Fruit fly (Drosophila melanogaster) whole organism, embryonic: Measurements from ENCODE around the gene CG18598.
A peak's percentile ranks its signal among the peaks of the same experiment; 100 is the strongest.

Experiments used
- Atf6 ChIP-seq: fragments of 200-800 bp; sonication (Bioruptor generic); IDR thresholded peaks from 2 replicates; pipeline ENCODE4 v1.3.6; 2022; ENCODE audit warnings: missing biosample characterization, missing genetic modification characterization
- B-H1 ChIP-seq: fragments of 200-800 bp; sonication (Bioruptor generic); IDR thresholded peaks from 3 replicates; pipeline ENCODE4 v1.3.6; 2022; ENCODE audit warnings: missing biosample characterization, missing genetic modification characterization
- B-H2 ChIP-seq: fragments of 200-800 bp; sonication (Bioruptor generic); optimal IDR thresholded peaks from 2 replicates; lab custom pipeline; 2018; ENCODE audit warnings: missing biosample characterization, mild to moderate bottlenecking, missing genetic modification characterization
- CG10321 ChIP-seq: fragments of 200-800 bp; sonication (Bioruptor generic); IDR thresholded peaks from 2 replicates; pipeline ENCODE4 v1.3.6; 2022; ENCODE audit warnings: missing biosample characterization, missing genetic modification characterization
- CG12942 ChIP-seq: fragments of 200-800 bp; sonication (Bioruptor generic); optimal IDR thresholded peaks from 3 replicates; lab custom pipeline; 2016; ENCODE audit warnings: missing biosample characterization, missing genetic modification characterization
- CG13775 ChIP-seq: fragments of 200-800 bp; sonication (Bioruptor generic); optimal IDR thresholded peaks from 3 replicates; lab custom pipeline; 2017; ENCODE audit warnings: missing biosample characterization, mild to moderate bottlenecking, missing genetic modification characterization
- CG14667 ChIP-seq: fragments of 200-800 bp; sonication (Bioruptor generic); IDR thresholded peaks from 2 replicates; pipeline ENCODE4 v1.3.6; 2022; ENCODE audit warnings: missing biosample characterization, missing genetic modification characterization
- CG17186 ChIP-seq: fragments of 200-800 bp; sonication (Bioruptor generic); optimal IDR thresholded peaks from 3 replicates; lab custom pipeline; 2017; ENCODE audit warnings: missing biosample characterization, missing genetic modification reagents, missing genetic modification characterization
- CG1792 ChIP-seq: fragments of 200-800 bp; sonication (Bioruptor generic); optimal IDR thresholded peaks from 2 replicates; lab custom pipeline; 2016; ENCODE audit warnings: missing biosample characterization, missing genetic modification characterization
- CG18619 ChIP-seq: fragments of 200-800 bp; sonication (Bioruptor generic); optimal IDR thresholded peaks from 3 replicates; lab custom pipeline; 2017; ENCODE audit warnings: missing biosample characterization, mild to moderate bottlenecking, missing genetic modification characterization
- CG2129 ChIP-seq: fragments of 200-800 bp; sonication (Bioruptor generic); IDR thresholded peaks from 2 replicates; pipeline ENCODE4 v1.3.6; 2022; ENCODE audit warnings: missing biosample characterization, missing genetic modification characterization; ENCODE audit not compliant: partially characterized antibody
- CG2199 ChIP-seq: fragments of 200-800 bp; sonication (Bioruptor generic); IDR thresholded peaks from 3 replicates; pipeline ENCODE4 v1.3.6; 2022; ENCODE audit warnings: missing biosample characterization, missing genetic modification characterization
- CG2202 ChIP-seq: fragments of 200-800 bp; sonication (Bioruptor generic); optimal IDR thresholded peaks from 2 replicates; lab custom pipeline; 2018; ENCODE audit warnings: missing biosample characterization, mild to moderate bottlenecking, missing genetic modification characterization
- CG2712 ChIP-seq: fragments of 200-800 bp; optimal IDR thresholded peaks from 3 replicates; lab custom pipeline; 2019; ENCODE audit warnings: missing biosample characterization, mild to moderate bottlenecking, missing genetic modification characterization, moderate library complexity
- CG30431 ChIP-seq: fragments of 200-800 bp; sonication (Bioruptor generic); optimal IDR thresholded peaks from 2 replicates; lab custom pipeline; 2017; ENCODE audit warnings: missing biosample characterization, missing genetic modification characterization
- CG31224 ChIP-seq: fragments of 200-800 bp; sonication (Bioruptor generic); IDR thresholded peaks from 2 replicates; pipeline ENCODE4 v1.3.6; 2022; ENCODE audit warnings: missing biosample characterization, missing genetic modification characterization
- CG34376 ChIP-seq: fragments of 200-800 bp; sonication (Bioruptor generic); optimal IDR thresholded peaks from 2 replicates; lab custom pipeline; 2018; ENCODE audit warnings: missing biosample characterization, mild to moderate bottlenecking, missing genetic modification characterization
- CG42726 ChIP-seq: fragments of 200-800 bp; sonication (Bioruptor generic); IDR thresholded peaks from 2 replicates; pipeline ENCODE4 v1.3.6; 2022; ENCODE audit warnings: missing biosample characterization, missing genetic modification characterization; ENCODE audit not compliant: partially characterized antibody
- CG4854 ChIP-seq: fragments of 200-800 bp; sonication (Bioruptor generic); optimal IDR thresholded peaks from 2 replicates; lab custom pipeline; 2016; ENCODE audit warnings: missing biosample characterization, missing genetic modification characterization, inconsistent platforms
- CG6791 ChIP-seq: fragments of 200-800 bp; sonication (Bioruptor generic); IDR thresholded peaks from 3 replicates; pipeline ENCODE4 v1.3.6; 2022; ENCODE audit warnings: missing biosample characterization, missing genetic modification characterization; ENCODE audit not compliant: partially characterized antibody
- CG7556 ChIP-seq: fragments of 200-800 bp; sonication (Bioruptor generic); optimal IDR thresholded peaks from 2 replicates; lab custom pipeline; 2017; ENCODE audit warnings: missing biosample characterization, mild to moderate bottlenecking, missing genetic modification characterization
- CG9817 ChIP-seq: fragments of 200-800 bp; sonication (Bioruptor generic); optimal IDR thresholded peaks from 2 replicates; lab custom pipeline; 2018; ENCODE audit warnings: missing biosample characterization, mild to moderate bottlenecking, missing genetic modification characterization, moderate library complexity
- CG9876 ChIP-seq: fragments of 200-800 bp; sonication (Bioruptor generic); optimal IDR thresholded peaks from 2 replicates; lab custom pipeline; 2016; ENCODE audit warnings: missing biosample characterization, missing genetic modification characterization
- CTCF ChIP-seq: fragments of 200-800 bp; sonication (Bioruptor generic); optimal IDR thresholded peaks from 2 replicates; lab custom pipeline; 2017; ENCODE audit warnings: missing biosample characterization, mild to moderate bottlenecking, missing genetic modification characterization, moderate library complexity
- CrebB ChIP-seq: fragments of 200-800 bp; sonication (Bioruptor generic); optimal IDR thresholded peaks from 3 replicates; lab custom pipeline; 2018; ENCODE audit warnings: missing biosample characterization, mild to moderate bottlenecking, missing genetic modification characterization
- Dip3 ChIP-seq: fragments of 200-800 bp; sonication (Bioruptor generic); optimal IDR thresholded peaks from 3 replicates; lab custom pipeline; 2016; ENCODE audit warnings: missing biosample characterization, missing genetic modification characterization
- Drgx ChIP-seq: fragments of 200-800 bp; sonication (Bioruptor generic); IDR thresholded peaks from 2 replicates; pipeline ENCODE4 v1.3.6; 2022; ENCODE audit warnings: missing biosample characterization, missing genetic modification characterization
- HmgD ChIP-seq: fragments of 200-800 bp; sonication (Bioruptor generic); optimal IDR thresholded peaks from 3 replicates; lab custom pipeline; 2016; ENCODE audit warnings: missing biosample characterization, missing genetic modification characterization
- Oaz ChIP-seq: fragments of 200-800 bp; sonication (Bioruptor generic); IDR thresholded peaks from 2 replicates; pipeline ENCODE4 v1.3.6; 2022; ENCODE audit warnings: missing biosample characterization, missing genetic modification characterization
- Vsx1 ChIP-seq: fragments of 200-800 bp; sonication (Bioruptor generic); optimal IDR thresholded peaks from 2 replicates; lab custom pipeline; 2017; ENCODE audit warnings: missing biosample characterization, mild to moderate bottlenecking, missing genetic modification characterization, missing genetic modification reagents
- abd-A ChIP-seq: fragments of 200-800 bp; sonication (Bioruptor generic); optimal IDR thresholded peaks from 3 replicates; lab custom pipeline; 2019; ENCODE audit warnings: missing biosample characterization, mild to moderate bottlenecking, missing genetic modification characterization, moderate library complexity
- cg ChIP-seq: fragments of 200-800 bp; sonication (Bioruptor generic); optimal IDR thresholded peaks from 3 replicates; lab custom pipeline; 2019; ENCODE audit warnings: missing biosample characterization, mild to moderate bottlenecking, missing genetic modification characterization, moderate library complexity
- dpn ChIP-seq, 2 experiments: fragments of 200-800 bp; sonication (Bioruptor generic); optimal IDR thresholded peaks; 3 replicates each; lab custom pipeline; 2016; ENCODE audit warnings: missing biosample characterization in 2 of 2, missing genetic modification characterization in 2 of 2
- fu2 ChIP-seq: fragments of 200-800 bp; sonication (Bioruptor generic); optimal IDR thresholded peaks from 2 replicates; lab custom pipeline; 2016; ENCODE audit warnings: missing biosample characterization, missing genetic modification characterization
- gcm2 ChIP-seq: fragments of 200-800 bp; sonication (Bioruptor generic); optimal IDR thresholded peaks from 2 replicates; lab custom pipeline; 2016; ENCODE audit warnings: missing biosample characterization, missing genetic modification characterization
- ham ChIP-seq: fragments of 200-800 bp; sonication (Bioruptor generic); IDR thresholded peaks from 2 replicates; pipeline ENCODE4 v1.3.6; 2022; ENCODE audit warnings: missing biosample characterization, missing genetic modification characterization
- lab ChIP-seq: fragments of 200-800 bp; sonication (Bioruptor generic); optimal IDR thresholded peaks from 3 replicates; lab custom pipeline; 2017; ENCODE audit warnings: missing biosample characterization, missing genetic modification characterization, mild to moderate bottlenecking, moderate library complexity, missing genetic modification reagents
- lbe ChIP-seq: fragments of 200-800 bp; sonication (Bioruptor generic); optimal IDR thresholded peaks from 2 replicates; lab custom pipeline; 2016; ENCODE audit warnings: missing biosample characterization, mild to moderate bottlenecking, missing genetic modification characterization
- lmd ChIP-seq: fragments of 200-800 bp; sonication (Bioruptor generic); IDR thresholded peaks from 2 replicates; pipeline ENCODE4 v1.3.6; 2022; ENCODE audit warnings: missing biosample characterization, missing genetic modification characterization
- mirr ChIP-seq: fragments of 200-800 bp; sonication (Bioruptor generic); optimal IDR thresholded peaks from 3 replicates; lab custom pipeline; 2018; ENCODE audit warnings: missing biosample characterization, mild to moderate bottlenecking, missing genetic modification characterization
- odd ChIP-seq: fragments of 200-800 bp; sonication (Bioruptor generic); optimal IDR thresholded peaks from 2 replicates; lab custom pipeline; 2017; ENCODE audit warnings: missing biosample characterization, mild to moderate bottlenecking, missing genetic modification characterization
- org-1 ChIP-seq: fragments of 200-800 bp; sonication (Bioruptor generic); optimal IDR thresholded peaks from 2 replicates; lab custom pipeline; 2017; ENCODE audit warnings: missing biosample characterization, missing genetic modification characterization
- p53 ChIP-seq: fragments of 200-800 bp; sonication (Bioruptor generic); optimal IDR thresholded peaks from 2 replicates; lab custom pipeline; 2016; ENCODE audit warnings: missing biosample characterization, missing genetic modification characterization
- rib ChIP-seq: fragments of 200-800 bp; sonication (Bioruptor generic); IDR thresholded peaks from 2 replicates; pipeline ENCODE4 v1.3.6; 2022; ENCODE audit warnings: missing biosample characterization, missing genetic modification characterization
- row ChIP-seq: fragments of 200-800 bp; sonication (Bioruptor generic); IDR thresholded peaks from 3 replicates; pipeline ENCODE4 v1.3.6; 2022; ENCODE audit warnings: missing biosample characterization, missing genetic modification characterization
- sens ChIP-seq: fragments of 200-800 bp; sonication (Bioruptor generic); peaks from one replicate; lab custom pipeline; 2016; ENCODE audit warnings: missing biosample characterization, missing genetic modification characterization
- seq ChIP-seq: fragments of 200-800 bp; sonication (Bioruptor generic); IDR thresholded peaks from 2 replicates; pipeline ENCODE4 v1.3.6; 2022; ENCODE audit warnings: missing biosample characterization, missing genetic modification characterization
- shn ChIP-seq: fragments of 200-800 bp; sonication (Bioruptor generic); optimal IDR thresholded peaks from 3 replicates; lab custom pipeline; 2016; ENCODE audit warnings: missing biosample characterization, missing genetic modification characterization
- sim ChIP-seq: fragments of 200-800 bp; sonication (Bioruptor generic); IDR thresholded peaks from 2 replicates; pipeline ENCODE4 v1.3.6; 2022; ENCODE audit warnings: missing biosample characterization, missing genetic modification characterization
- slou ChIP-seq: fragments of 200-800 bp; sonication (Bioruptor generic); optimal IDR thresholded peaks from 3 replicates; lab custom pipeline; 2016; ENCODE audit warnings: missing biosample characterization, missing genetic modification characterization
- stc ChIP-seq: fragments of 200-800 bp; sonication (Bioruptor generic); IDR thresholded peaks from 2 replicates; pipeline ENCODE4 v1.3.6; 2022; ENCODE audit warnings: missing biosample characterization, missing genetic modification characterization
- zen ChIP-seq: fragments of 200-800 bp; sonication (Bioruptor generic); optimal IDR thresholded peaks from 3 replicates; lab custom pipeline; 2018; ENCODE audit warnings: missing biosample characterization, mild to moderate bottlenecking, missing genetic modification characterization, moderate library complexity
- zfh2 ChIP-seq: fragments of 200-800 bp; sonication (Bioruptor generic); optimal IDR thresholded peaks from 2 replicates; lab custom pipeline; 2016; ENCODE audit warnings: missing biosample characterization, missing genetic modification characterization

The CG18598 gene

DNA sequence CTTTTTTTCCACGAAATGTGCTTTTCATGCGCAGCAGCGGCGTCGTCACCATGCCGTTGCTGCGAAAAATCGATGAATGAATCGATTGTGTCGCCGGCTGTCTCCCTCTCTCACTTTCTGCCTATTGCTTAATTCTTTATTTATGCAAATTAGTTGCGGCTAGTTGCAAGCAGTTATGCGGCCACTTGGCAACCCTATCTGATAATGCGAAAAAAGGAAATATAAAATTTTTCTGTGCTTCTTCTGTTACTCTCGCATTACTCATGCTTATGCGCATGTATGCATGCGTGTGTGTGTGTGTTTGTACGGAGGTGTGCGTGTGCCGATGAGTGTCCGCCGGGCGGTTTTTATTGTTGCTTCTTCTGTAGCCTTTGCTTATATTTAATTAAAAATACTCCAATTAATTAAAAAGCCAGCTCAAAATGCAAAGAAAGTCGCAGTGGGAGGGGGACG is 7.2 kb upstream of the CG18598 start (continued):
- TF ChIP-seq CG2129 (GFP tag; lab: Robert Waterston, UW) (no peak), CG2712 (tag; lab: Kevin White, UChicago) (no peak), B-H2 (GFP tag; lab: Kevin White, UChicago) (peak; percentile 51), CG2202 (tag; lab: Kevin White, UChicago) (no peak), zen (no peak), seq (GFP tag; lab: Robert Waterston, UW) (0 out of 2 replicates have a peak, but pooled peaks have one; percentile 3), shn (GFP tag; lab: Kevin White, UChicago) (no peak), p53 (GFP tag; lab: Kevin White, UChicago) (no peak), ham (GFP tag; lab: Robert Waterston, UW) (no peak), CG12942 (no peak), CG6791 (GFP tag; lab: Robert Waterston, UW) (no peak), mirr (GFP tag; lab: Kevin White, UChicago) (peak; percentile 49), CG1792 (GFP tag; lab: Kevin White, UChicago) (no peak), slou (GFP tag; lab: Kevin White, UChicago) (no peak), Oaz (GFP tag; lab: Robert Waterston, UW) (no peak), Drgx (GFP tag; lab: Robert Waterston, UW) (peak; percentile 46), rib (peak; percentile 10; the same call in 1 of the 2 replicates), CG7556 (GFP tag; lab: Kevin White, UChicago) (no peak), Vsx1 (GFP tag; lab: Kevin White, UChicago) (no peak), abd-A (tag; lab: Kevin White, UChicago) (peak; percentile 9), CG9817 (no peak), CG30431 (GFP tag; lab: Kevin White, UChicago) (no peak), HmgD (GFP tag; lab: Kevin White, UChicago) (no peak), Atf6 (no peak), odd (GFP tag; lab: Kevin White, UChicago) (no peak), CG42726 (GFP tag; lab: Robert Waterston, UW) (no peak), lbe (GFP tag; lab: Kevin White, UChicago) (no peak), gcm2 (GFP tag; lab: Kevin White, UChicago) (no peak), B-H1 (GFP tag; lab: Robert Waterston, UW) (no peak; the same call in 2 of the 3 replicates), zfh2 (GFP tag; lab: Kevin White, UChicago) (peak; percentile 42), CG13775 (GFP tag; lab: Kevin White, UChicago) (no peak), dpn (GFP tag; optimal IDR thresholded peaks at IDR 0.05; lab: Kevin White, UChicago) (no peak), sim (GFP tag; lab: Robert Waterston, UW) (no peak), sens (GFP tag; lab: Kevin White, UChicago) (peak; percentile 60), CG4854 (GFP tag; lab: Kevin White, UChicago) (no peak), CG10321 (GFP tag; lab: Robert Waterston, UW) (no peak), CG14667 (GFP tag; lab: Robert Waterston, UW) (no peak), CG34376 (GFP tag; lab: Kevin White, UChicago) (no peak), lab (GFP tag; lab: Kevin White, UChicago) (peak; percentile 59), stc (GFP tag; lab: Robert Waterston, UW) (no peak), row (GFP tag; lab: Robert Waterston, UW) (peak; percentile 5; the same call in 1 of the 3 replicates), cg (no peak), CG2199 (GFP tag; lab: Robert Waterston, UW) (no peak), CG18619 (GFP tag; lab: Kevin White, UChicago) (no peak), Dip3 (no peak), CG31224 (GFP tag; lab: Robert Waterston, UW) (no peak), fu2 (GFP tag; lab: Kevin White, UChicago) (no peak), CG9876 (GFP tag; lab: Kevin White, UChicago) (no peak), org-1 (GFP tag; lab: Kevin White, UChicago) (no peak), CG17186 (GFP tag; lab: Kevin White, UChicago) (no peak), CrebB (tag; lab: Kevin White, UChicago) (peak; percentile 11), lmd (GFP tag; lab: Robert Waterston, UW) (0 out of 2 replicates have a peak, but pooled peaks have one; percentile 8), CTCF (GFP tag; lab: Kevin White, UChicago) (no peak)
